Worm (Caenorhabditis elegans): ENCODE measurements around the gene chil-5.

DNA sequence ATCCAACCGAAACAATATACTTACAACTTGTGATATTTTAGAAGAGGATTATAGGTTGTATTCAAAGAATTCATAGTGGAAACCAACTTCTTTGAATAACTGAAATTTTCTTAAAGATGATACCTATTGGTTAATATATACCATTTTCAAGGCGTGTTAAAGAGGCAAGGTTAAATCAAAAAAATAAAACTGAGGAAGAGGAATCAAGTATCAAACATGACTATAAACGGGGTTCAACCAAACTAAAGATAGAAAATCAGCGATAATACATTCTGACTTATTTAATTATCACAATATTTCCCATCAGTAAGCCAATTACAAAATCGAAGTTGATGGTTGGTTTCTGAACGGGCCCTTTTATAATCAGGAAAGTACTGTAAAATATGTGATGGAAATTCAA is 1.9 kb upstream of the chil-5 start, which contains the start of gene chil-3:
- TF ChIP-seq ama-1 (optimal IDR thresholded peaks at IDR 0.05), result no peak
- no peak for TF ChIP-seq tbx-2 (tag; optimal IDR thresholded peaks at IDR 0.05)
- no peak for TF ChIP-seq sox-4 (tag; optimal IDR thresholded peaks at IDR 0.05)
- no peak for TF ChIP-seq dmd-4 (tag; optimal IDR thresholded peaks at IDR 0.05; ENCODE audit: borderline replicate concordance)
- no peak for TF ChIP-seq sox-2 (GFP tag; IDR thresholded peaks at IDR 0.05)
- no peak for TF ChIP-seq npax-4 (tag; optimal IDR thresholded peaks at IDR 0.05)

All from whole organism, late embryonic.